Fruit fly (Drosophila melanogaster) S2 (cell line): ENCODE measurements around the gene CG5937.

Experiments used
- CG8478 ChIP-seq: fragments of >200 bp; optimal IDR thresholded peaks from 2 replicates; lab custom pipeline; 2018
- CTCF ChIP-seq, 2 experiments: fragments of >200 bp; optimal IDR thresholded peaks; 2 replicates each; lab custom pipeline; 2018

- no peak for TF ChIP-seq CTCF (optimal IDR thresholded peaks at IDR 0.05; lab: Kevin White, UChicago)
- no peak for TF ChIP-seq CG8478 (lab: Kevin White, UChicago)
These were observed 17.7 kb upstream of the CG5937 start for dm6 chrX:6022090-6022489.
